Fruit fly (Drosophila melanogaster): ENCODE data around the gene Thor.

Thor gene

DNA sequence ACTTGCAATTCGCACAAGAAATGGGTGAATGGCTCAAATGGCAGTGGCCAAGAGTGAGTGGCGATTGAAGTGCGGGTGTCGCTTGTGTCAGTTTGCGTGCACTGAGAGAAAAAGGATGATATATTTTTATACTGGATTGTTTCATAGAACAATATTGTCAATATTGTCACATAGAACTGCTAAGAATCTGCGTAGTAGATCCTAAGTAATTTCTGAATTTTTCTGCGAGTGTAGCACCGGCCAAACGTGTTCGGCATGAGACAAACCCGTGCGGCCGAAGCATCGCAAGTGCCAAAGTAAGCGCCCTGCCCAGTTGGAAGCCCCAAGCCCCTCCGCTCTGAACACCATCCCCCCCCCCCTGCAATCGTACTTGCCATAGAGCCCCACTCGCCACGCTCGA, 37.9 kb upstream of the Thor start (continued):
- TF ChIP-seq CG30020 (tag; optimal IDR thresholded peaks at IDR 0.05) (no peak), Atf3 (GFP tag; optimal IDR thresholded peaks at IDR 0.05) (peak; percentile 34), CG18476 (GFP tag; optimal IDR thresholded peaks at IDR 0.05) (no peak), Oaz (GFP tag; IDR thresholded peaks at IDR 0.05) (peak; percentile 48; the same call in 1 of the 2 replicates), pb (GFP tag; optimal IDR thresholded peaks at IDR 0.05) (no peak), zfh2 (GFP tag; optimal IDR thresholded peaks at IDR 0.05) (peak; percentile 16), Hr78 (GFP tag; optimal IDR thresholded peaks at IDR 0.05) (no peak), otp (GFP tag; IDR thresholded peaks at IDR 0.05) (peak; percentile 80), tin (GFP tag; optimal IDR thresholded peaks at IDR 0.05) (peak; percentile 39), CG17612 (GFP tag; IDR thresholded peaks at IDR 0.05) (0 out of 2 replicates have a peak, but pooled peaks have one; percentile 38), Mrtf (GFP tag; IDR thresholded peaks at IDR 0.05) (peak; percentile 80), ttk (GFP tag; IDR thresholded peaks at IDR 0.05) (peak; percentile 83), CG5180 (GFP tag; optimal IDR thresholded peaks at IDR 0.05) (peak; percentile 92), CG12744 (GFP tag; optimal IDR thresholded peaks at IDR 0.05) (no peak), z (GFP tag; IDR thresholded peaks at IDR 0.05) (no peak), Antp (GFP tag; optimal IDR thresholded peaks at IDR 0.05) (no peak), tll (GFP tag; optimal IDR thresholded peaks at IDR 0.05) (no peak), disco-r (GFP tag; optimal IDR thresholded peaks at IDR 0.05) (peak; percentile 38), CG11085 (GFP tag; IDR thresholded peaks at IDR 0.05) (0 out of 2 replicates have a peak, but pooled peaks have one; percentile 21), CG3838 (GFP tag; optimal IDR thresholded peaks at IDR 0.05) (no peak), kah (GFP tag; optimal IDR thresholded peaks at IDR 0.05) (peak; percentile 27), jigr1 (GFP tag; IDR thresholded peaks at IDR 0.05) (peak; percentile 70), org-1 (GFP tag; optimal IDR thresholded peaks at IDR 0.05) (peak; percentile 55), ranshi (GFP tag; IDR thresholded peaks at IDR 0.05) (peak; percentile 56), CG4328 (GFP tag; optimal IDR thresholded peaks at IDR 0.05) (no peak), Fer2 (tag; optimal IDR thresholded peaks at IDR 0.05) (peak; percentile 3), Usf (GFP tag; optimal IDR thresholded peaks at IDR 0.05) (no peak), CG3163 (GFP tag; optimal IDR thresholded peaks at IDR 0.05) (no peak), lov (optimal IDR thresholded peaks at IDR 0.05) (no peak), lov (GFP tag; IDR thresholded peaks at IDR 0.05) (0 out of 3 replicates have a peak, but pooled peaks have one; percentile 76), H2.0 (GFP tag; IDR thresholded peaks at IDR 0.05) (peak; percentile 63), tio (GFP tag; optimal IDR thresholded peaks at IDR 0.05) (peak; percentile 39), zfh1 (GFP tag; IDR thresholded peaks at IDR 0.05) (peak; percentile 71), lola (GFP tag; optimal IDR thresholded peaks at IDR 0.05) (no peak), CG16863 (GFP tag; optimal IDR thresholded peaks at IDR 0.05) (peak; percentile 48), caup (GFP tag; optimal IDR thresholded peaks at IDR 0.05; ENCODE audit: severe bottlenecking) (peak; percentile 27), CG34224 (GFP tag; IDR thresholded peaks at IDR 0.05; ENCODE audit: partially characterized antibody) (no peak), PHDP (tag; optimal IDR thresholded peaks at IDR 0.05) (peak; percentile 68), CG10147 (GFP tag; optimal IDR thresholded peaks at IDR 0.05) (no peak), Nf-YB (GFP tag; optimal IDR thresholded peaks at IDR 0.05) (no peak), CG9817 (tag; optimal IDR thresholded peaks at IDR 0.05) (no peak), CG13424 (tag; optimal IDR thresholded peaks at IDR 0.05) (peak; percentile 25), Tbp (GFP tag; optimal IDR thresholded peaks at IDR 0.05) (no peak), CG31224 (GFP tag; IDR thresholded peaks at IDR 0.05) (peak; percentile 56), Meics (GFP tag; optimal IDR thresholded peaks at IDR 0.05) (peak; percentile 62), Lim3 (GFP tag; IDR thresholded peaks at IDR 0.05) (no peak; the same call in 1 of the 2 replicates), Myb (GFP tag; optimal IDR thresholded peaks at IDR 0.05) (peak; percentile 7), CG7372 (GFP tag; IDR thresholded peaks at IDR 0.05) (peak; percentile 70), NfI (GFP tag; optimal IDR thresholded peaks at IDR 0.05) (peak; percentile 29), Pdp1 (GFP tag; optimal IDR thresholded peaks at IDR 0.05) (no peak), CG13894 (tag; optimal IDR thresholded peaks at IDR 0.05) (no peak)
